Fruit fly (Drosophila melanogaster): ENCODE measurements around the gene Tspo.

Tspo gene

DNA sequence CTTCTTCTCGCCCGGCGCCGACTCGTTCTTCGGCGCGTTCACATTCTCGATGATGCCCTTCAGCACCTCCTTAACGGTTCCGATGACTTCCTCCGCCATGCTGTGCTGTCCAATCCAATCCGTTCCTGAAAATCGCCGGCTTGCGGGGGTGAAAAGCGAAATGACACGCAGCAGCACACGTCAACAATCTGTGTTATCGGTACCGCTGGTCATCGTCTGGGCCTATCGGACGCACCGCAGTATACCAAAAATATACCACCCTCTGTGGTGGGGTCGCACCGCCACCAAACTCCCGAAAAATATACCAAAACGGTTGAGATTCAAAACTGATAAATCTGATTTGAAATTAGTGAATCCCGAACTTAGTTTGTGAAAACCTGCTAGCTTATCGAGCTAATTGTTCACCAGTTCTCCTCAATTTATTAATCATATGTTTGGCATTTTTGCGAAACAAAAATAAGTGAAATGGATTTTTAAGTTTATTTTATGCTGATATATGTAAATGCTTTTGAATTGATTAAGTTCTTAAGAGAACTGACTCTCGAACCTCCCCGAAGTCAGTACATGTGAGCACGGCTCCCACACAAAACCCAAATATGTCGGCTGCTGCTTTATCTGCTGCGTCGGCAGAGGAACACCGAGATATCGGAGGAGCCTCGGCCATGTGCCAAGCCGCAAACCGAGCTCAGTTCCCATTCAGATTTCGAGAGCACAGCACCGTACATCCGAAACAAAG, 14.8 kb upstream of the Tspo start, which contains the start of the genes Spp and nAChRbeta3 (continued):
- TF ChIP-seq Drgx (GFP tag; IDR thresholded peaks at IDR 0.05) (no peak), danr (GFP tag; IDR thresholded peaks at IDR 0.05) (no peak), ERR (GFP tag; optimal IDR thresholded peaks at IDR 0.05) (no peak), chinmo (GFP tag; IDR thresholded peaks at IDR 0.05; ENCODE audit: partially characterized antibody) (peak; percentile 59; the same call in 1 of the 4 replicates), CG2712 (tag; optimal IDR thresholded peaks at IDR 0.05) (no peak), ap (GFP tag; IDR thresholded peaks at IDR 0.05) (no peak), Taf1 (GFP tag; IDR thresholded peaks at IDR 0.05) (no peak), Sox102F (GFP tag; optimal IDR thresholded peaks at IDR 0.05) (no peak), Scr (GFP tag; IDR thresholded peaks at IDR 0.05; ENCODE audit: partially characterized antibody) (peak; percentile 52), salm (tag; optimal IDR thresholded peaks at IDR 0.05) (no peak), Hr78 (GFP tag; optimal IDR thresholded peaks at IDR 0.05) (no peak), fu2 (GFP tag; optimal IDR thresholded peaks at IDR 0.05) (peak; percentile 4), chn (GFP tag; optimal IDR thresholded peaks at IDR 0.05) (no peak), CG10431 (GFP tag; optimal IDR thresholded peaks at IDR 0.05) (no peak), CG10543 (GFP tag; optimal IDR thresholded peaks at IDR 0.05) (no peak), Mes4 (GFP tag; optimal IDR thresholded peaks at IDR 0.05) (no peak), CG4282 (GFP tag; optimal IDR thresholded peaks at IDR 0.05) (no peak), CG6689 (GFP tag; IDR thresholded peaks at IDR 0.05) (no peak), chm (GFP tag; IDR thresholded peaks at IDR 0.05) (no peak), CG8281 (tag; optimal IDR thresholded peaks at IDR 0.05) (no peak), maf-S (GFP tag; optimal IDR thresholded peaks at IDR 0.05) (no peak), Ssrp (tag; optimal IDR thresholded peaks at IDR 0.05) (no peak), CG6175 (GFP tag; IDR thresholded peaks at IDR 0.05) (no peak), knrl (GFP tag; IDR thresholded peaks at IDR 0.05; ENCODE audit: partially characterized antibody) (0 out of 3 replicates have a peak, but pooled peaks have one; percentile 37), hb (GFP tag; IDR thresholded peaks at IDR 0.05; ENCODE audit: partially characterized antibody) (0 out of 3 replicates have a peak, but pooled peaks have one; percentile 13), slou (GFP tag; optimal IDR thresholded peaks at IDR 0.05) (no peak), CG13424 (tag; optimal IDR thresholded peaks at IDR 0.05) (no peak), CG4404 (GFP tag; IDR thresholded peaks at IDR 0.05) (no peak), CG30020 (tag; optimal IDR thresholded peaks at IDR 0.05) (no peak), cas (GFP tag; IDR thresholded peaks at IDR 0.05) (no peak), Dbx (GFP tag; IDR thresholded peaks at IDR 0.05) (no peak), CG12744 (GFP tag; optimal IDR thresholded peaks at IDR 0.05) (no peak), HLHmδ (GFP tag; optimal IDR thresholded peaks at IDR 0.05) (no peak), tio (GFP tag; optimal IDR thresholded peaks at IDR 0.05) (no peak), CG10321 (GFP tag; IDR thresholded peaks at IDR 0.05) (no peak), CG11504 (tag; optimal IDR thresholded peaks at IDR 0.05) (no peak), CG1602 (GFP tag; optimal IDR thresholded peaks at IDR 0.05) (no peak), CG31441 (GFP tag; IDR thresholded peaks at IDR 0.05) (no peak), onecut (GFP tag; IDR thresholded peaks at IDR 0.05) (no peak), pita (GFP tag; optimal IDR thresholded peaks at IDR 0.05) (no peak), Ravus (GFP tag; IDR thresholded peaks at IDR 0.05) (no peak), CG7839 (tag; optimal IDR thresholded peaks at IDR 0.05) (no peak), ems (GFP tag; optimal IDR thresholded peaks at IDR 0.05) (no peak), Poxn (GFP tag; IDR thresholded peaks at IDR 0.05) (no peak), CG11723 (GFP tag; optimal IDR thresholded peaks at IDR 0.05) (no peak), nmo (GFP tag; optimal IDR thresholded peaks at IDR 0.05) (no peak), CG32767 (GFP tag; IDR thresholded peaks at IDR 0.05) (no peak), CG12769 (tag; optimal IDR thresholded peaks at IDR 0.05) (no peak), prd (optimal IDR thresholded peaks at IDR 0.05) (no peak), prd (GFP tag; IDR thresholded peaks at IDR 0.05) (no peak), klu (GFP tag; IDR thresholded peaks at IDR 0.05) (no peak)
